Worm (Caenorhabditis elegans) whole organism, L4/young adult: ENCODE data around the gene meg-1.

Experiments used
- W03F9.2 ChIP-seq: fragments of 150-350 bp; optimal IDR thresholded peaks from 2 replicates; lab custom pipeline; 2014; ENCODE audit warnings: missing biosample characterization, missing genetic modification characterization
- dao-5 ChIP-seq: sonication (generic microtip); optimal IDR thresholded peaks from 2 replicates; lab custom pipeline; 2016; ENCODE audit warnings: missing genotype, missing genetic modification characterization, moderate library complexity, missing compliant biosample characterization
- him-1 ChIP-seq: sonication (generic microtip); optimal IDR thresholded peaks from 2 replicates; lab custom pipeline; 2016; ENCODE audit warnings: missing genotype, missing genetic modification reagents, missing genetic modification characterization, missing compliant biosample characterization

ce11 chrX:13903328-13903727, 26.1 kb downstream of the meg-1 start, which contains the start of gene sra-39:
- TF ChIP-seq him-1 (no peak), dao-5 (tag; lab: Kevin White, UChicago) (no peak), W03F9.2 (tag; lab: Kevin White, UChicago) (no peak)
